Worm (Caenorhabditis elegans) whole organism, L1 larva: ENCODE results near the gene srh-276.

ENCODE experiments used
- C04F5.9 ChIP-seq: sonication (generic microtip); optimal IDR thresholded peaks from 2 replicates; lab custom pipeline; 2016; ENCODE audit warnings: missing genetic modification characterization, missing compliant biosample characterization
- alr-1 ChIP-seq: fragments of 200-800 bp; sonication (Bioruptor generic); optimal IDR thresholded peaks from 2 replicates; lab custom pipeline; 2018; ENCODE audit warnings: borderline replicate concordance, mild to moderate bottlenecking, missing genetic modification characterization, missing compliant biosample characterization
- aly-2 ChIP-seq: fragments of 150-350 bp; optimal IDR thresholded peaks from 2 replicates; lab custom pipeline; 2014; ENCODE audit warnings: missing biosample characterization, missing genetic modification characterization
- ama-1 ChIP-seq: fragments of 150-350 bp; optimal IDR thresholded peaks from 2 replicates; lab custom pipeline; 2014
- blmp-1 ChIP-seq: fragments of 150-350 bp; optimal IDR thresholded peaks from 2 replicates; lab custom pipeline; 2014; ENCODE audit warnings: missing biosample characterization, missing genetic modification characterization
- ceh-88 ChIP-seq: fragments of 200-800 bp; sonication (Bioruptor generic); IDR thresholded peaks from 2 replicates; pipeline ENCODE4 v1.3.6; 2022; ENCODE audit warnings: missing genetic modification characterization, missing compliant biosample characterization
- dsc-1 ChIP-seq: sonication (generic microtip); optimal IDR thresholded peaks from 2 replicates; lab custom pipeline; 2016; ENCODE audit warnings: mild to moderate bottlenecking, missing genetic modification characterization, missing compliant biosample characterization
- efl-1 ChIP-seq, 4 experiments: fragments of 150-350 bp; optimal IDR thresholded peaks in 3 of 4; peaks in 1 of 4; 1 replicate in 1 of 4; 2 replicates in 3 of 4; lab custom pipeline; 2014; ENCODE audit warnings: missing biosample characterization in 2 of 4, missing genetic modification characterization in 2 of 4, missing genetic modification reagents in 2 of 4
- egl-27 ChIP-seq, 2 experiments: fragments of 150-350 bp in 1 of 2; sonication (generic microtip); optimal IDR thresholded peaks; 3 replicates each; lab custom pipeline; 2017 to 2018; ENCODE audit warnings: missing biosample characterization in 2 of 2, missing genetic modification characterization in 2 of 2, missing genetic modification reagents in 2 of 2
- elt-2 ChIP-seq: sonication (generic microtip); optimal IDR thresholded peaks from 2 replicates; lab custom pipeline; 2016; ENCODE audit warnings: missing genetic modification characterization, mild to moderate bottlenecking, inconsistent platforms, missing compliant biosample characterization, missing genetic modification reagents
- elt-3 ChIP-seq, 6 experiments: fragments of 150-350 bp in 1 of 6; sonication (generic microtip); optimal IDR thresholded peaks; 2 replicates each; lab custom pipeline; 2017 to 2018; ENCODE audit warnings: missing biosample characterization in 6 of 6, missing genetic modification characterization in 6 of 6, inconsistent platforms in 1 of 6
- fos-1 ChIP-seq: fragments of 150-350 bp; optimal IDR thresholded peaks from 2 replicates; lab custom pipeline; 2014; ENCODE audit warnings: missing biosample characterization, missing genetic modification characterization
- hpl-2 ChIP-seq: fragments of 150-350 bp; optimal IDR thresholded peaks from 2 replicates; lab custom pipeline; 2014; ENCODE audit warnings: missing biosample characterization, missing genetic modification reagents, missing genetic modification characterization
- irx-1 ChIP-seq: sonication (generic microtip); optimal IDR thresholded peaks from 2 replicates; lab custom pipeline; 2016; ENCODE audit warnings: missing genetic modification characterization, missing compliant biosample characterization
- jun-1 ChIP-seq: fragments of 150-350 bp; optimal IDR thresholded peaks from 2 replicates; lab custom pipeline; 2014; ENCODE audit warnings: missing biosample characterization, missing genetic modification reagents, missing genetic modification characterization
- lin-14 ChIP-seq: fragments of 200-800 bp; sonication (Bioruptor generic); optimal IDR thresholded peaks from 2 replicates; lab custom pipeline; 2018; ENCODE audit warnings: mild to moderate bottlenecking, missing genetic modification characterization, moderate library complexity, missing compliant biosample characterization
- lin-15B ChIP-seq: fragments of 150-350 bp; sonication (generic microtip); optimal IDR thresholded peaks from 3 replicates; lab custom pipeline; 2014; ENCODE audit warnings: missing biosample characterization, missing genetic modification characterization
- lin-35 ChIP-seq, 2 experiments: fragments of 150-350 bp; optimal IDR thresholded peaks; 2 replicates each; lab custom pipeline; 2014; ENCODE audit warnings: missing biosample characterization in 2 of 2, missing genetic modification characterization in 2 of 2, missing genetic modification reagents in 2 of 2
- lir-3 ChIP-seq: sonication (generic microtip); optimal IDR thresholded peaks from 2 replicates; lab custom pipeline; 2016; ENCODE audit warnings: mild to moderate bottlenecking, missing genetic modification characterization, moderate library complexity, missing compliant biosample characterization; ENCODE audit not compliant: poor library complexity
- lsy-2 ChIP-seq, 2 experiments: fragments of 150-350 bp; optimal IDR thresholded peaks; 2 replicates each; lab custom pipeline; 2014; ENCODE audit warnings: missing biosample characterization in 2 of 2, missing genetic modification characterization in 2 of 2
- mef-2 ChIP-seq: fragments of 150-350 bp; optimal IDR thresholded peaks from 2 replicates; lab custom pipeline; 2014; ENCODE audit warnings: missing biosample characterization, missing genetic modification characterization
- nhr-11 ChIP-seq: fragments of 150-350 bp; optimal IDR thresholded peaks from 2 replicates; lab custom pipeline; 2014; ENCODE audit warnings: missing biosample characterization, missing genetic modification characterization
- nhr-19 ChIP-seq: fragments of 200-800 bp; sonication (Bioruptor generic); conservative IDR thresholded peaks from 2 replicates; pipeline ENCODE4 v1.3.6; 2022; ENCODE audit warnings: missing genetic modification characterization, missing compliant biosample characterization
- nhr-20 ChIP-seq: sonication (generic microtip); optimal IDR thresholded peaks from 2 replicates; lab custom pipeline; 2016; ENCODE audit warnings: mild to moderate bottlenecking, missing genetic modification characterization, missing compliant biosample characterization
- nhr-28 ChIP-seq: fragments of 150-350 bp; optimal IDR thresholded peaks from 2 replicates; lab custom pipeline; 2014; ENCODE audit warnings: missing biosample characterization, missing genetic modification characterization
- nhr-84 ChIP-seq: sonication (generic microtip); optimal IDR thresholded peaks from 2 replicates; lab custom pipeline; 2017; ENCODE audit warnings: missing biosample characterization, missing genetic modification characterization
- nhr-85 ChIP-seq: sonication (generic microtip); peaks from one replicate; lab custom pipeline; 2016; ENCODE audit warnings: missing genetic modification characterization, inconsistent platforms, missing compliant biosample characterization
- pag-3 ChIP-seq: sonication (generic microtip); optimal IDR thresholded peaks from 2 replicates; lab custom pipeline; 2017; ENCODE audit warnings: missing genetic modification characterization, mild to moderate bottlenecking, missing compliant biosample characterization, antibody characterized with exemption, borderline replicate concordance; ENCODE audit not compliant: insufficient read depth
- pax-3 ChIP-seq: fragments of 200-800 bp; sonication (Bioruptor generic); optimal IDR thresholded peaks from 2 replicates; lab custom pipeline; 2018; ENCODE audit warnings: mild to moderate bottlenecking, missing genetic modification characterization, moderate library complexity, missing compliant biosample characterization
- rnt-1 ChIP-seq: sonication (generic microtip); optimal IDR thresholded peaks from 2 replicates; lab custom pipeline; 2016; ENCODE audit warnings: mild to moderate bottlenecking, missing genetic modification characterization, moderate library complexity, missing compliant biosample characterization
- snpc-4 ChIP-seq: fragments of 150-350 bp; optimal IDR thresholded peaks from 2 replicates; lab custom pipeline; 2014; ENCODE audit warnings: missing biosample characterization, missing genetic modification characterization
- sox-4 ChIP-seq: sonication (generic microtip); optimal IDR thresholded peaks from 2 replicates; lab custom pipeline; 2016; ENCODE audit warnings: missing genetic modification characterization, missing compliant biosample characterization
- swsn-7 ChIP-seq: sonication (generic microtip); optimal IDR thresholded peaks from 2 replicates; lab custom pipeline; 2016; ENCODE audit warnings: missing genetic modification characterization, missing compliant biosample characterization
- tlp-1 ChIP-seq: fragments of 150-350 bp; optimal IDR thresholded peaks from 2 replicates; lab custom pipeline; 2014; ENCODE audit warnings: missing biosample characterization, missing genetic modification characterization
- unc-130 ChIP-seq: fragments of 150-350 bp; optimal IDR thresholded peaks from 2 replicates; lab custom pipeline; 2017; ENCODE audit warnings: missing biosample characterization, missing genetic modification characterization, inconsistent platforms
- unc-30 ChIP-seq: sonication (generic microtip); optimal IDR thresholded peaks from 2 replicates; lab custom pipeline; 2017; ENCODE audit warnings: missing biosample characterization, missing genetic modification characterization
- zip-4 ChIP-seq: fragments of 200-800 bp; sonication (Bioruptor generic); optimal IDR thresholded peaks from 2 replicates; lab custom pipeline; 2018; ENCODE audit warnings: mild to moderate bottlenecking, missing genetic modification characterization, moderate library complexity, missing compliant biosample characterization
- ztf-11 ChIP-seq, 2 experiments: sonication (generic microtip); optimal IDR thresholded peaks; 2 replicates each; lab custom pipeline; 2016 to 2017; ENCODE audit warnings: missing genetic modification characterization in 2 of 2, missing biosample characterization in 1 of 2, missing compliant biosample characterization in 1 of 2
- ztf-4 ChIP-seq: fragments of 150-350 bp; optimal IDR thresholded peaks from 2 replicates; lab custom pipeline; 2014; ENCODE audit warnings: missing biosample characterization, missing genetic modification characterization

The srh-276 gene

ce11 chrV:15516476-15516875 lies 12.7 kb upstream of the srh-276 start:
- TF ChIP-seq ama-1 (lab: Kevin White, UChicago) (no peak), lin-15B (tag; lab: Kevin White, UChicago) (no peak), nhr-19 (GFP tag; lab: Robert Waterston, UW) (no peak), nhr-20 (tag; lab: Kevin White, UChicago) (no peak), efl-1 (optimal IDR thresholded peaks at IDR 0.05; lab: Kevin White, UChicago) (no peak), efl-1 (GFP tag; optimal IDR thresholded peaks at IDR 0.05 in 1 of 2; lab: Kevin White, UChicago) (no peak), pag-3 (tag; lab: Kevin White, UChicago) (no peak), zip-4 (GFP tag; lab: Kevin White, UChicago) (no peak), jun-1 (tag; lab: Kevin White, UChicago) (no peak), aly-2 (tag; lab: Kevin White, UChicago) (no peak), hpl-2 (GFP tag; lab: Kevin White, UChicago) (no peak), swsn-7 (tag; lab: Kevin White, UChicago) (no peak), alr-1 (tag; lab: Kevin White, UChicago) (no peak), pax-3 (tag; lab: Kevin White, UChicago) (no peak), sox-4 (tag; lab: Kevin White, UChicago) (no peak), unc-130 (no peak), lsy-2 (tag; optimal IDR thresholded peaks at IDR 0.05; lab: Kevin White, UChicago) (no peak), lin-14 (no peak), elt-3 (tag; optimal IDR thresholded peaks at IDR 0.05; lab: Kevin White, UChicago) (no peak)

- peak; percentile 24 for TF ChIP-seq lin-14
- peak; percentile 69 for TF ChIP-seq blmp-1 (tag; lab: Kevin White, UChicago)
- no peak for TF ChIP-seq C04F5.9 (tag; lab: Kevin White, UChicago)
- TF ChIP-seq nhr-85 (tag; lab: Kevin White, UChicago): peak; percentile 35
These were observed 11.8 kb upstream of the srh-276 start, which contains the start of gene F21A3.3 for ce11 chrV:15517413-15517812. Gene F21A3.3, plus strand, starts transcription at chrV:15517713.

ce11 chrV:15519845-15520244 lies 9.3 kb upstream of the srh-276 start:
- TF ChIP-seq ztf-4 (tag; lab: Kevin White, UChicago) (no peak), lir-3 (tag; lab: Kevin White, UChicago) (no peak), nhr-11 (tag; lab: Kevin White, UChicago) (no peak), tlp-1 (no peak), ceh-88 (no peak)

ce11 chrV:15520398-15520797 lies 8.8 kb upstream of the srh-276 start:
- TF ChIP-seq rnt-1 (no peak), lin-14 (peak; percentile 43), unc-30 (no peak), fos-1 (tag; lab: Kevin White, UChicago) (no peak), nhr-85 (tag; lab: Kevin White, UChicago) (no peak), lin-35 (GFP tag; optimal IDR thresholded peaks at IDR 0.05; lab: Kevin White, UChicago) (no peak), irx-1 (no peak), nhr-84 (tag; lab: Kevin White, UChicago) (no peak)
- TF ChIP-seq, all 84 proteins: peak for 1

ce11 chrV:15521920-15522319 lies 7.2 kb upstream of the srh-276 start, which contains the start of gene lgc-31:
Gene lgc-31, minus strand, starts transcription at chrV:15522020.
- TF ChIP-seq lsy-2 (tag; optimal IDR thresholded peaks at IDR 0.05; lab: Kevin White, UChicago) (no peak), egl-27 (tag; optimal IDR thresholded peaks at IDR 0.05; lab: Kevin White, UChicago) (no peak), mef-2 (tag; lab: Kevin White, UChicago) (no peak), nhr-11 (tag; lab: Kevin White, UChicago) (no peak), swsn-7 (tag; lab: Kevin White, UChicago) (no peak), snpc-4 (tag; lab: Kevin White, UChicago) (no peak), ztf-11 (tag; optimal IDR thresholded peaks at IDR 0.05; lab: Kevin White, UChicago) (no peak), tlp-1 (no peak), nhr-28 (tag; lab: Kevin White, UChicago) (no peak), alr-1 (tag; lab: Kevin White, UChicago) (no peak), lir-3 (tag; lab: Kevin White, UChicago) (no peak), dsc-1 (tag; lab: Kevin White, UChicago) (no peak), elt-2 (no peak)
- TF ChIP-seq, all 84 proteins: peak for 0
